Worm (Caenorhabditis elegans) whole organism, L3 larva: ENCODE data around the gene Y58A7A.4.

ENCODE experiments used
- R02D3.7 ChIP-seq: fragments of 150-350 bp; optimal IDR thresholded peaks from 2 replicates; lab custom pipeline; 2014; ENCODE audit warnings: missing biosample characterization, missing genetic modification characterization
- ZK546.5 ChIP-seq: sonication (generic microtip); optimal IDR thresholded peaks from 2 replicates; lab custom pipeline; 2017; ENCODE audit warnings: missing biosample characterization, missing genetic modification characterization
- aly-2 ChIP-seq: fragments of 150-350 bp; optimal IDR thresholded peaks from 2 replicates; lab custom pipeline; 2014; ENCODE audit warnings: missing biosample characterization, missing genetic modification characterization
- ama-1 ChIP-seq: fragments of 150-350 bp; optimal IDR thresholded peaks from 2 replicates; lab custom pipeline; 2018
- ceh-16 ChIP-seq: sonication (generic microtip); optimal IDR thresholded peaks from 2 replicates; lab custom pipeline; 2017; ENCODE audit warnings: missing biosample characterization, missing genetic modification characterization
- ceh-28 ChIP-seq: fragments of 150-350 bp; optimal IDR thresholded peaks from 2 replicates; lab custom pipeline; 2014; ENCODE audit warnings: missing biosample characterization, missing genetic modification reagents, missing genetic modification characterization
- daf-12 ChIP-seq: fragments of 150-350 bp; optimal IDR thresholded peaks from 2 replicates; lab custom pipeline; 2014; ENCODE audit warnings: missing biosample characterization, missing genetic modification reagents, missing genetic modification characterization
- egl-27 ChIP-seq: sonication (generic microtip); optimal IDR thresholded peaks from 4 replicates; lab custom pipeline; 2017; ENCODE audit warnings: missing biosample characterization, missing genetic modification reagents, missing genetic modification characterization
- elt-1 ChIP-seq: fragments of 150-350 bp; optimal IDR thresholded peaks from 2 replicates; lab custom pipeline; 2014; ENCODE audit warnings: missing biosample characterization, missing genetic modification characterization
- elt-3 ChIP-seq, 3 experiments: fragments of 150-350 bp in 1 of 3; sonication (generic microtip) in 2 of 3; optimal IDR thresholded peaks; 2 replicates in 2 of 3; 4 replicates in 1 of 3; lab custom pipeline; 2014 to 2017; ENCODE audit warnings: missing biosample characterization in 3 of 3, missing genetic modification characterization in 3 of 3
- eor-1 ChIP-seq, 2 experiments: fragments of 150-350 bp; optimal IDR thresholded peaks; 2 replicates each; lab custom pipeline; 2014 to 2018; ENCODE audit warnings: missing biosample characterization in 2 of 2, missing genetic modification characterization in 2 of 2
- fkh-10 ChIP-seq: sonication (generic microtip); optimal IDR thresholded peaks from 2 replicates; lab custom pipeline; 2017; ENCODE audit warnings: missing biosample characterization, missing genetic modification reagents, missing genetic modification characterization
- fkh-2 ChIP-seq: fragments of 150-350 bp; optimal IDR thresholded peaks from 2 replicates; lab custom pipeline; 2014; ENCODE audit warnings: missing biosample characterization, missing genetic modification reagents, missing genetic modification characterization
- fos-1 ChIP-seq: fragments of 150-350 bp; optimal IDR thresholded peaks from 2 replicates; lab custom pipeline; 2014; ENCODE audit warnings: missing biosample characterization, missing genetic modification characterization
- hmg-11 ChIP-seq: sonication (generic microtip); optimal IDR thresholded peaks from 2 replicates; lab custom pipeline; 2016; ENCODE audit warnings: missing genetic modification characterization, missing compliant biosample characterization
- jun-1 ChIP-seq: fragments of 150-350 bp; optimal IDR thresholded peaks from 2 replicates; lab custom pipeline; 2014; ENCODE audit warnings: missing biosample characterization, missing genetic modification reagents, missing genetic modification characterization
- lin-15B ChIP-seq: fragments of 150-350 bp; optimal IDR thresholded peaks from 2 replicates; lab custom pipeline; 2014; ENCODE audit warnings: missing biosample characterization, missing genetic modification characterization
- lsy-12 ChIP-seq: sonication (generic microtip); optimal IDR thresholded peaks from 2 replicates; lab custom pipeline; 2016; ENCODE audit warnings: mild to moderate bottlenecking, missing genetic modification characterization, missing compliant biosample characterization
- mdl-1 ChIP-seq: fragments of 150-350 bp; optimal IDR thresholded peaks from 2 replicates; lab custom pipeline; 2014; ENCODE audit warnings: missing biosample characterization, missing genetic modification characterization
- mml-1 ChIP-seq: fragments of 150-350 bp; sonication (generic microtip); optimal IDR thresholded peaks from 3 replicates; lab custom pipeline; 2014; ENCODE audit warnings: missing biosample characterization, missing genetic modification characterization
- nfya-1 ChIP-seq: sonication (generic microtip); optimal IDR thresholded peaks from 2 replicates; lab custom pipeline; 2017; ENCODE audit warnings: missing genetic modification characterization, mild to moderate bottlenecking, missing compliant biosample characterization, antibody characterized with exemption, moderate library complexity; ENCODE audit not compliant: insufficient read depth
- nhr-11 ChIP-seq: fragments of 150-350 bp; optimal IDR thresholded peaks from 2 replicates; lab custom pipeline; 2014; ENCODE audit warnings: missing biosample characterization, missing genetic modification characterization
- nhr-12 ChIP-seq: fragments of 150-350 bp; optimal IDR thresholded peaks from 2 replicates; lab custom pipeline; 2014; ENCODE audit warnings: missing biosample characterization, missing genetic modification characterization
- nhr-23 ChIP-seq: fragments of 150-350 bp; optimal IDR thresholded peaks from 2 replicates; lab custom pipeline; 2014; ENCODE audit warnings: missing biosample characterization, missing genetic modification reagents, missing genetic modification characterization
- nhr-25 ChIP-seq: sonication (generic microtip); optimal IDR thresholded peaks from 2 replicates; lab custom pipeline; 2017; ENCODE audit warnings: missing biosample characterization, missing genetic modification characterization
- nhr-28 ChIP-seq: fragments of 150-350 bp; optimal IDR thresholded peaks from 2 replicates; lab custom pipeline; 2014; ENCODE audit warnings: missing biosample characterization, missing genetic modification characterization
- nhr-67 ChIP-seq: fragments of 150-350 bp; optimal IDR thresholded peaks from 2 replicates; lab custom pipeline; 2014; ENCODE audit warnings: missing biosample characterization, missing genetic modification characterization
- nhr-76 ChIP-seq: fragments of 150-350 bp; sonication (generic microtip); optimal IDR thresholded peaks from 5 replicates; lab custom pipeline; 2014; ENCODE audit warnings: missing biosample characterization, missing genetic modification characterization
- pha-4 ChIP-seq: fragments of 150-350 bp; optimal IDR thresholded peaks from 2 replicates; lab custom pipeline; 2014; ENCODE audit warnings: missing biosample characterization, missing genetic modification reagents, missing genetic modification characterization
- pqm-1 ChIP-seq: fragments of 150-350 bp; optimal IDR thresholded peaks from 2 replicates; lab custom pipeline; 2017; ENCODE audit warnings: missing biosample characterization, missing genetic modification characterization, inconsistent platforms
- sea-2 ChIP-seq: fragments of 150-350 bp; sonication (generic microtip); optimal IDR thresholded peaks from 4 replicates; lab custom pipeline; 2014; ENCODE audit warnings: missing biosample characterization, missing genetic modification reagents, missing genetic modification characterization
- tbx-2 ChIP-seq: sonication (generic microtip); optimal IDR thresholded peaks from 2 replicates; lab custom pipeline; 2016; ENCODE audit warnings: mild to moderate bottlenecking, missing genetic modification characterization, missing compliant biosample characterization
- ztf-4 ChIP-seq: fragments of 150-350 bp; optimal IDR thresholded peaks from 2 replicates; lab custom pipeline; 2014; ENCODE audit warnings: missing biosample characterization, missing genetic modification characterization

Gene Y58A7A.4

DNA sequence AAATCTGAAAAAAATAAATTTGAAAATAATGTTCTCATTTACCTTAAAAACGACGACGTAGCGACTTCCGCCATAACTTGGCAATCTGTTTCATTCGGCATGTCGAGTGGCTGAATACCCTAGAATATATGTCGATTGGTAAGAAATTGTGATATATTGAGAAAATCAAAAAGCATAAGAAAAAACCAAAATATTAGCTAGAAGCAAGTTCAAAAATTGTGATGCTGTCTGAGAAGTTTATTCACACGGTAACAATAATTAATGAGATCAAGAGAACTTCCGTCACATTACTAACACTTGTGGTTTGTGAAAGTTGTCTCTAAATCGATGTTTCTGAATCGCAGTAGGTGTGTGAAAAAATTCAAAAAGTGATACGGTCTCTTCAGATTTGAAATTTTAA is 17.2 kb upstream of the Y58A7A.4 start, which contains the start of gene srab-1:
srab-1 (minus strand) TSS at position 101 of the 400 bp plus-strand sequence.
- TF ChIP-seq pqm-1 (tag; lab: Kevin White, UChicago) = no peak
- TF ChIP-seq nhr-23 (tag; lab: Kevin White, UChicago) = no peak
- no peak for TF ChIP-seq egl-27 (tag; lab: Kevin White, UChicago)
- TF ChIP-seq mdl-1 = no peak
- TF ChIP-seq aly-2 = no peak
- TF ChIP-seq lsy-12 (tag; lab: Kevin White, UChicago) = no peak
- no peak for TF ChIP-seq elt-1 (tag; lab: Kevin White, UChicago)
- TF ChIP-seq nhr-28 (tag; lab: Kevin White, UChicago) = no peak
- no peak for TF ChIP-seq nhr-12 (tag; lab: Kevin White, UChicago)
- no peak for TF ChIP-seq R02D3.7 (tag; lab: Kevin White, UChicago)
- TF ChIP-seq lin-15B = no peak
- TF ChIP-seq tbx-2 (tag; lab: Kevin White, UChicago) = no peak
- no peak for TF ChIP-seq sea-2 (GFP tag; lab: Kevin White, UChicago)

DNA sequence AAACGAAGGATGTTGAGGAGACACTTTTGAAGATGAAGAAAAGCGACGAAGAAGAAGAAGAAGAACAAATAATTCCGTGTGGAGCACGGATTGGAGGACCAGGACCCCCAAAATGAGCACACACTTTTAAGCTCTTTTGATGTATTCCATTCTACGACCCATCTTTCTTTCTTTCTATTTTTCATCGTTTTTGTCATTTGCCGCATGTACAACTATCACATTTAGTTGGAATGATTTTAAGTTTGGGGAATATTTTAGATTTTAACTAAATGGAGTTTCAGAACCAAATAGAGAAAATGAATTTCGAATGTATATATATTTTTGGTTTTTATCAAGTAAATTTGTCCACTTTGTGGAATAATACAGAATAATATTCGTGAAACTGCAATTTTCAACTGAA is 14.1 kb upstream of the Y58A7A.4 start, which contains the start of gene unc-46:
unc-46 (minus strand) TSS at position 101 of the 400 bp plus-strand sequence.
- TF ChIP-seq R02D3.7 (tag; lab: Kevin White, UChicago) = no peak
- no peak for TF ChIP-seq elt-1 (tag; lab: Kevin White, UChicago)
- no peak for TF ChIP-seq nfya-1
- no peak for TF ChIP-seq ztf-4 (tag; lab: Kevin White, UChicago)
- no peak for TF ChIP-seq nhr-23 (tag; lab: Kevin White, UChicago)
- no peak for TF ChIP-seq lsy-12 (tag; lab: Kevin White, UChicago)
- no peak for TF ChIP-seq mdl-1
- no peak for TF ChIP-seq nhr-25 (tag; lab: Kevin White, UChicago)

DNA sequence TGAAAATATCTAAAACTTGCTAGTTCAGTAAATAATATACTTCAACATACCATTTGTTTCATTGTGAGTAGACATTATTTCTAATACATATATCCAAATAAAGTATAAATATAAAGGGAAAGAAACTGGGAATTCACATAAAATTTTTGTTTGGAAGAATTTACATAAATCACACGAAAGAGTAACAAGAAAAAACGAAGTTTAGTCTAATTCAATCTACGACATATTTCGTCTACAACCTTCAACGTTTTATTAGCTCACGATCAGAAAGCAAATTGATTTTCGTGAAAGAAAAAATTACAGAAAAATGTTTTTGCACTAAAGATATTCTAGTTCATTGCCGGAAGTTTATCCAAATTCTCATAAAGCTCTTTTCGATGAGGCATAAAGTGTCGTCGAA is 12.2 kb upstream of the Y58A7A.4 start, which contains the start of gene C04F5.2:
C04F5.2 (minus strand) TSS at position 101 of the 400 bp plus-strand sequence.
- TF ChIP-seq R02D3.7 (tag; lab: Kevin White, UChicago) = no peak
- TF ChIP-seq lin-15B = no peak
- no peak for TF ChIP-seq elt-3 (tag; optimal IDR thresholded peaks at IDR 0.05; lab: Kevin White, UChicago)
- no peak for TF ChIP-seq fkh-2 (tag; lab: Kevin White, UChicago)
- no peak for TF ChIP-seq nhr-11 (tag; lab: Kevin White, UChicago)

DNA sequence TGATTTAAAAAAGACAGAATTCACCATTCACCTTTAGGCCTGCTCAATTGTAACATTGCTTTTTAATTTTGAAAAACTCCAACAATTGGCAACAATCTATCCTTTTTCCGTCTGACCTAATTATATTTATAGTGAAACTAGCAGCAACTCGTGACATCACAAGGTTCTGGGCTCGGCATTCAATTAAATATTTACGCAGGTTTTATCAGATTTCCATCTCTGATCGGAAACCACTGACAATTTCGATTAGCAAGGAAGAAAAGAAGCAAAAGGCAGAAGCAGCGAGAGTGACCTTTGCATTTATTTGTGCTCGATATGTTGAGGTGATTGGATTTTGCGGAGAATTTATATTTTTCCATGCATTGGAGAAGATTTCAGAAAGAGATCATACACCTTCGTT is 5.6 kb upstream of the Y58A7A.4 start:
- TF ChIP-seq sea-2 (GFP tag; lab: Kevin White, UChicago) = no peak
- TF ChIP-seq fkh-10 (GFP tag; lab: Kevin White, UChicago) = peak; percentile 20
- TF ChIP-seq fos-1 (tag; lab: Kevin White, UChicago) = no peak
- no peak for TF ChIP-seq pha-4 (tag; lab: Kevin White, UChicago)
- TF ChIP-seq elt-1 (tag; lab: Kevin White, UChicago) = peak; percentile 18
- TF ChIP-seq, all 47 proteins: peak for 2

DNA sequence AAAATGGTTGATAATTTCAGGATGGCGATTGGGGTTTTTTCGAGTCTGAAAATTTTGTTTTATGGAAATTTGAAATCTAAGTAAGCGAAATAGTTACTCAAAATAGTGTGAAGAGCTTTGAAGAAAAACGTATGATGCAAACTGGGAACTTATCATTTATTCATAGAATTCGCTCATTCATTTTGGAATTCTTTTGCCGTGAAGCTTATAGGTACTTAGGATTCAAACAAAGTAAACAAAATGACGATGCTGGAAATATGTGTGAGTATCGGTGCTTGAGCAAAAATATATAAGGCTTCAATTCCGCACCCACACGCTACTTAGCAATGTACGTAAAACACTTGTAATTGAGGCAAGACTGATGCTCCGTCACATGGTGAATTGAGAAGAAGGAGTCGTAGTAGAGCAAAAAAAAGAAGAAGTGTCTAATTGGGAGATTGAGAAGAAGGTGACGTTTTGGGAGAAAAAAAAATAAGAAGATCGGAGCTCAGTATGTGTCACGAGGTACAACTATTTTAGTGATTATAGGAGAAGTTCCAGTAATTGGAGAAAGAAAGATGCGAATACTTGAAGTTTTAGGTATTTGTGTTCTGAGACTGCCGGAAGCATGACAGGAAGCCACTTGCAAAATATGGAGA is 4.8 kb upstream of the Y58A7A.4 start, which contains the start of gene glb-32:
glb-32 (minus strand) TSS at position 51 of the 638 bp plus-strand sequence.
- TF ChIP-seq sea-2 (GFP tag; lab: Kevin White, UChicago) = no peak
- no peak for TF ChIP-seq hmg-11
- no peak for TF ChIP-seq eor-1 (tag; optimal IDR thresholded peaks at IDR 0.05; lab: Kevin White, UChicago)
- no peak for TF ChIP-seq R02D3.7 (tag; lab: Kevin White, UChicago)
- no peak for TF ChIP-seq fkh-2 (tag; lab: Kevin White, UChicago)
- TF ChIP-seq jun-1 (tag; lab: Kevin White, UChicago) = no peak
- no peak for TF ChIP-seq ceh-16 (tag; lab: Kevin White, UChicago)
- no peak for TF ChIP-seq egl-27 (tag; lab: Kevin White, UChicago)
- no peak for TF ChIP-seq lsy-12 (tag; lab: Kevin White, UChicago)
- no peak for TF ChIP-seq ZK546.5
- no peak for TF ChIP-seq nhr-23 (tag; lab: Kevin White, UChicago)
- no peak for TF ChIP-seq nhr-67 (tag; lab: Kevin White, UChicago)
- TF ChIP-seq daf-12 (tag; lab: Kevin White, UChicago) = no peak
- no peak for TF ChIP-seq ama-1 (lab: Kevin White, UChicago)
- no peak for TF ChIP-seq ceh-28 (tag; lab: Kevin White, UChicago)
- TF ChIP-seq nhr-12 (tag; lab: Kevin White, UChicago) = no peak
- no peak for TF ChIP-seq nhr-76
- no peak for TF ChIP-seq mml-1 (tag; lab: Kevin White, UChicago)
- TF ChIP-seq, all 47 proteins: peak for 0
